Worm (Caenorhabditis elegans) whole organism, L4 larva: Measurements from ENCODE around the gene clec-157.

Experiments
- F26F4.8 ChIP-seq: fragments of 200-800 bp; sonication (Bioruptor generic); conservative IDR thresholded peaks from 2 replicates; pipeline ENCODE4 v1.3.6; 2022; ENCODE audit warnings: missing genetic modification characterization, missing compliant biosample characterization
- F37D6.2 ChIP-seq: sonication (generic microtip); optimal IDR thresholded peaks from 2 replicates; lab custom pipeline; 2016; ENCODE audit warnings: mild to moderate bottlenecking, missing genetic modification characterization, missing compliant biosample characterization
- F44E2.7 ChIP-seq: fragments of 200-800 bp; sonication (Bioruptor generic); IDR thresholded peaks from 2 replicates; pipeline ENCODE4 v2.1.2; 2022; ENCODE audit warnings: missing genetic modification characterization, missing compliant biosample characterization
- R02D3.7 ChIP-seq: fragments of 150-350 bp; sonication (generic microtip); optimal IDR thresholded peaks from 3 replicates; lab custom pipeline; 2014; ENCODE audit warnings: missing biosample characterization, missing genetic modification characterization
- T26A8.4 ChIP-seq: fragments of 200-800 bp; sonication (Bioruptor generic); IDR thresholded peaks from 2 replicates; pipeline ENCODE4 v1.3.6; 2022; ENCODE audit warnings: missing genetic modification characterization, missing compliant biosample characterization
- Y105C5A.15 ChIP-seq: fragments of 200-800 bp; sonication (Bioruptor generic); IDR thresholded peaks from 2 replicates; pipeline ENCODE4 v1.3.6; 2022; ENCODE audit warnings: missing genetic modification characterization, missing compliant biosample characterization
- Y48G9A.11 ChIP-seq: fragments of 200-800 bp; sonication (Bioruptor generic); IDR thresholded peaks from 2 replicates; pipeline ENCODE4 v1.3.6; 2022; ENCODE audit warnings: missing genetic modification reagents, missing genetic modification characterization, missing compliant biosample characterization
- ZK337.2 ChIP-seq: fragments of 200-800 bp; sonication (Bioruptor generic); IDR thresholded peaks from 2 replicates; pipeline ENCODE4 v1.3.6; 2022; ENCODE audit warnings: missing genetic modification reagents, missing genetic modification characterization, missing compliant biosample characterization
- aly-2 ChIP-seq: sonication (generic microtip); optimal IDR thresholded peaks from 2 replicates; lab custom pipeline; 2018; ENCODE audit warnings: missing biosample characterization, missing genetic modification characterization
- ceh-20 ChIP-seq: fragments of 200-800 bp; sonication (Bioruptor generic); IDR thresholded peaks from 2 replicates; pipeline ENCODE4 v1.3.6; 2022; ENCODE audit warnings: missing genetic modification reagents, missing genetic modification characterization, missing compliant biosample characterization
- ces-1 ChIP-seq: fragments of 150-350 bp; sonication (generic microtip); optimal IDR thresholded peaks from 4 replicates; lab custom pipeline; 2014; ENCODE audit warnings: missing biosample characterization, missing genetic modification reagents, missing genetic modification characterization
- daf-12 ChIP-seq: fragments of 150-350 bp; optimal IDR thresholded peaks from 2 replicates; lab custom pipeline; 2014; ENCODE audit warnings: missing biosample characterization, missing genetic modification reagents, missing genetic modification characterization
- daf-16 ChIP-seq, 3 experiments: sonication (generic microtip); optimal IDR thresholded peaks; 2 replicates each; lab custom pipeline; 2016 to 2017; ENCODE audit warnings: missing genetic modification characterization in 3 of 3, missing genetic modification reagents in 3 of 3, mild to moderate bottlenecking in 2 of 3, missing compliant biosample characterization in 2 of 3, missing biosample characterization in 1 of 3, moderate library complexity in 1 of 3
- dpl-1 ChIP-seq: fragments of 150-350 bp; optimal IDR thresholded peaks from 2 replicates; lab custom pipeline; 2014; ENCODE audit warnings: missing biosample characterization, missing genetic modification reagents, missing genetic modification characterization
- dve-1 ChIP-seq: sonication (generic microtip); optimal IDR thresholded peaks from 2 replicates; lab custom pipeline; 2017; ENCODE audit warnings: antibody characterized with exemption, mild to moderate bottlenecking, missing genetic modification characterization, missing compliant biosample characterization; ENCODE audit not compliant: insufficient read depth
- egl-27 ChIP-seq: sonication (generic microtip); optimal IDR thresholded peaks from 3 replicates; lab custom pipeline; 2017; ENCODE audit warnings: missing biosample characterization, missing genetic modification reagents, missing genetic modification characterization
- hlh-11 ChIP-seq: fragments of 200-800 bp; sonication (Bioruptor generic); optimal IDR thresholded peaks from 2 replicates; lab custom pipeline; 2018; ENCODE audit warnings: mild to moderate bottlenecking, missing genetic modification characterization, missing compliant biosample characterization
- hlh-30 ChIP-seq: sonication (generic microtip); optimal IDR thresholded peaks from 2 replicates; lab custom pipeline; 2017; ENCODE audit warnings: antibody characterized with exemption, mild to moderate bottlenecking, missing genetic modification characterization, missing compliant biosample characterization; ENCODE audit not compliant: insufficient read depth
- lin-13 ChIP-seq: fragments of 150-350 bp; optimal IDR thresholded peaks from 2 replicates; lab custom pipeline; 2014; ENCODE audit warnings: missing biosample characterization, missing genetic modification reagents, missing genetic modification characterization
- lin-15B ChIP-seq: fragments of 150-350 bp; sonication (generic microtip); optimal IDR thresholded peaks from 3 replicates; lab custom pipeline; 2014; ENCODE audit warnings: missing biosample characterization, missing genetic modification characterization
- lin-38 ChIP-seq: fragments of 200-800 bp; sonication (Bioruptor generic); IDR thresholded peaks from 2 replicates; pipeline ENCODE4 v1.3.6; 2022; ENCODE audit warnings: missing genetic modification reagents, missing genetic modification characterization, missing compliant biosample characterization
- lin-39 ChIP-seq: fragments of 150-350 bp; optimal IDR thresholded peaks from 2 replicates; lab custom pipeline; 2014; ENCODE audit warnings: missing biosample characterization, missing genetic modification reagents, missing genetic modification characterization
- lir-3 ChIP-seq: sonication (generic microtip); optimal IDR thresholded peaks from 2 replicates; lab custom pipeline; 2016; ENCODE audit warnings: mild to moderate bottlenecking, missing genetic modification characterization, missing compliant biosample characterization
- madf-5 ChIP-seq, 2 experiments: fragments of 200-800 bp; sonication (Bioruptor generic); IDR thresholded peaks; 2 replicates each; pipeline ENCODE4 v1.3.6; 2022; ENCODE audit warnings: missing compliant biosample characterization in 2 of 2, missing genetic modification characterization in 2 of 2
- madf-9 ChIP-seq: fragments of 200-800 bp; sonication (Bioruptor generic); conservative IDR thresholded peaks from 2 replicates; pipeline ENCODE4 v1.3.6; 2022; ENCODE audit warnings: missing genetic modification reagents, missing genetic modification characterization, missing compliant biosample characterization
- mes-2 ChIP-seq: sonication (generic microtip); optimal IDR thresholded peaks from 2 replicates; lab custom pipeline; 2016; ENCODE audit warnings: missing genotype, mild to moderate bottlenecking, missing genetic modification characterization, missing compliant biosample characterization; ENCODE audit not compliant: poor library complexity, severe bottlenecking
- mxl-2 ChIP-seq: fragments of 200-800 bp; sonication (Bioruptor generic); conservative IDR thresholded peaks from 2 replicates; pipeline ENCODE4 v1.3.6; 2022; ENCODE audit warnings: missing genetic modification reagents, missing genetic modification characterization, missing compliant biosample characterization
- mxl-3 ChIP-seq: fragments of 200-800 bp; sonication (Bioruptor generic); optimal IDR thresholded peaks from 2 replicates; lab custom pipeline; 2018; ENCODE audit warnings: mild to moderate bottlenecking, missing genetic modification characterization, missing compliant biosample characterization
- nhr-237 ChIP-seq: sonication (generic microtip); optimal IDR thresholded peaks from 2 replicates; lab custom pipeline; 2017; ENCODE audit warnings: missing biosample characterization, missing genetic modification characterization
- nhr-25 ChIP-seq: sonication (generic microtip); optimal IDR thresholded peaks from 2 replicates; lab custom pipeline; 2017; ENCODE audit warnings: missing genetic modification characterization, mild to moderate bottlenecking, missing compliant biosample characterization, antibody characterized with exemption, moderate library complexity, borderline replicate concordance; ENCODE audit not compliant: insufficient read depth
- nhr-42 ChIP-seq: fragments of 200-800 bp; sonication (Bioruptor generic); IDR thresholded peaks from 2 replicates; pipeline ENCODE4 v1.3.6; 2022; ENCODE audit warnings: missing genetic modification characterization, missing compliant biosample characterization
- nhr-48 ChIP-seq: sonication (generic microtip); optimal IDR thresholded peaks from 2 replicates; lab custom pipeline; 2016; ENCODE audit warnings: mild to moderate bottlenecking, missing genetic modification characterization, missing compliant biosample characterization
- nhr-76 ChIP-seq: fragments of 150-350 bp; optimal IDR thresholded peaks from 2 replicates; lab custom pipeline; 2014; ENCODE audit warnings: missing biosample characterization, missing genetic modification characterization
- pqm-1 ChIP-seq: sonication (generic microtip); optimal IDR thresholded peaks from 2 replicates; lab custom pipeline; 2017; ENCODE audit warnings: missing biosample characterization, missing genetic modification characterization
- skn-1 ChIP-seq: fragments of 150-350 bp; optimal IDR thresholded peaks from 2 replicates; lab custom pipeline; 2014; ENCODE audit warnings: missing biosample characterization, missing genetic modification characterization
- snpc-1.2 ChIP-seq: fragments of 200-800 bp; sonication (Bioruptor generic); IDR thresholded peaks from 2 replicates; pipeline ENCODE4 v1.3.6; 2022; ENCODE audit warnings: missing genetic modification reagents, missing genetic modification characterization, missing compliant biosample characterization
- spr-1 ChIP-seq: sonication (generic microtip); optimal IDR thresholded peaks from 2 replicates; lab custom pipeline; 2016; ENCODE audit warnings: mild to moderate bottlenecking, missing genetic modification characterization, missing compliant biosample characterization
- tra-1 ChIP-seq: fragments of 200-800 bp; sonication (Bioruptor generic); IDR thresholded peaks from 2 replicates; pipeline ENCODE4 v1.3.6; 2022; ENCODE audit warnings: missing genetic modification reagents, missing genetic modification characterization, missing compliant biosample characterization
- unc-62 ChIP-seq, 3 experiments: fragments of 150-350 bp in 1 of 3; sonication (generic microtip); optimal IDR thresholded peaks in 2 of 3; peaks in 1 of 3; 1 replicate in 1 of 3; 2 replicates in 2 of 3; lab custom pipeline; 2014 to 2017; ENCODE audit warnings: missing biosample characterization in 3 of 3, missing genetic modification characterization in 3 of 3, missing genetic modification reagents in 3 of 3, missing genotype in 1 of 3
- vab-7 ChIP-seq: fragments of 200-800 bp; sonication (Bioruptor generic); IDR thresholded peaks from 2 replicates; pipeline ENCODE4 v1.3.6; 2022; ENCODE audit warnings: missing genetic modification reagents, missing genetic modification characterization, missing compliant biosample characterization
- zfp-2 ChIP-seq: sonication (generic microtip); optimal IDR thresholded peaks from 2 replicates; lab custom pipeline; 2016; ENCODE audit warnings: mild to moderate bottlenecking, missing genetic modification characterization, missing compliant biosample characterization
- zfp-3 ChIP-seq: fragments of 200-800 bp; sonication (Bioruptor generic); conservative IDR thresholded peaks from 2 replicates; pipeline ENCODE4 v1.3.6; 2022; ENCODE audit warnings: missing genetic modification reagents, missing genetic modification characterization, missing compliant biosample characterization
- zip-11 ChIP-seq: fragments of 200-800 bp; sonication (Bioruptor generic); IDR thresholded peaks from 2 replicates; pipeline ENCODE4 v1.3.6; 2022; ENCODE audit warnings: missing genetic modification characterization, missing compliant biosample characterization
- ztf-7 ChIP-seq: fragments of 150-350 bp; optimal IDR thresholded peaks from 2 replicates; lab custom pipeline; 2014; ENCODE audit warnings: missing biosample characterization, missing genetic modification characterization

clec-157 gene

ce11 chrIII:4829440-4829839, 14.8 kb downstream of the clec-157 start, which contains the start of gene F26A1.9:
TSS of gene F26A1.9 (minus strand) at chrIII:4829540.
- TF ChIP-seq lin-13 (no peak), zip-11 (no peak), F37D6.2 (tag; lab: Kevin White, UChicago) (no peak), lin-15B (no peak), spr-1 (tag; lab: Kevin White, UChicago) (no peak), nhr-237 (tag; lab: Kevin White, UChicago) (no peak), F44E2.7 (no peak), R02D3.7 (tag; lab: Kevin White, UChicago) (no peak), pqm-1 (tag; lab: Kevin White, UChicago) (no peak), zfp-3 (GFP tag; lab: Robert Waterston, UW) (no peak), lin-38 (GFP tag; lab: Robert Waterston, UW) (no peak), unc-62 (GFP tag; optimal IDR thresholded peaks at IDR 0.05 in 1 of 2; lab: Kevin White, UChicago) (no peak), unc-62 (tag; optimal IDR thresholded peaks at IDR 0.05; lab: Kevin White, UChicago) (no peak), madf-5 (GFP tag; IDR thresholded peaks at IDR 0.05; lab: Robert Waterston, UW) (no peak), mxl-2 (no peak), skn-1 (no peak), zfp-2 (tag; lab: Kevin White, UChicago) (no peak), nhr-48 (tag; lab: Kevin White, UChicago) (no peak), ceh-20 (GFP tag; lab: Robert Waterston, UW) (no peak)

- TF ChIP-seq vab-7 (GFP tag; lab: Robert Waterston, UW): no peak
- TF ChIP-seq dve-1 (tag; lab: Kevin White, UChicago): no peak
- TF ChIP-seq aly-2 (tag; lab: Kevin White, UChicago): no peak
- no peak for TF ChIP-seq nhr-25 (tag; lab: Kevin White, UChicago)
- no peak for TF ChIP-seq ztf-7 (tag; lab: Kevin White, UChicago)
- TF ChIP-seq madf-9 (GFP tag; lab: Robert Waterston, UW): no peak
- TF ChIP-seq snpc-1.2 (GFP tag; lab: Robert Waterston, UW): no peak
- no peak for TF ChIP-seq mxl-3 (GFP tag; lab: Kevin White, UChicago)
- TF ChIP-seq egl-27 (tag; lab: Kevin White, UChicago): no peak
- TF ChIP-seq ZK337.2 (GFP tag; lab: Robert Waterston, UW): no peak
Observed at ce11 chrIII:4826606-4827005, 17.6 kb downstream of the clec-157 start, which contains the start of gene F26A1.3. TSS of gene F26A1.3 (plus strand) at chrIII:4826906.

DNA sequence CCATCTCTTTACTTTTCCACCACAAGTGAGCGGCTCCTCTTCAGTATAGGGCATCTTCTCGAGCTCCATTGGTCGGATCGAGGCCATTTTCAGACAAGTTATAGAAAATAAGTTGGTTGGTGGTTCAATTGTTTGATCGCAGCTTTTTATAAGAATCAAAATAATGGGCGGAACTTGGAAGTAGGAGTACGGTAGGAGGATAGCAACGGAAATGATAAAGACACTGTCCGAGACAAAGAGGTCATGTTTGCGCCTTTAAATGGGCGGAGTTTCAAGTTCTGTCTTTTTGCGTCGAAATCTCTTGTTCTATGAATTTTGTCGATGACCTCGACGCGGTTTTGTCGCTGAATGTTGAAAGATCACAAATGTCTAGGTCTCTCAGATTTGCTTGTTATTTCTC, 22.1 kb downstream of the clec-157 start, which contains the start of gene F26A1.8:
F26A1.8 (minus strand) TSS at position 101 of the 400 bp plus-strand sequence.
- TF ChIP-seq lin-39 (tag; lab: Kevin White, UChicago) (no peak), skn-1 (no peak), Y105C5A.15 (GFP tag; lab: Robert Waterston, UW) (no peak)

DNA sequence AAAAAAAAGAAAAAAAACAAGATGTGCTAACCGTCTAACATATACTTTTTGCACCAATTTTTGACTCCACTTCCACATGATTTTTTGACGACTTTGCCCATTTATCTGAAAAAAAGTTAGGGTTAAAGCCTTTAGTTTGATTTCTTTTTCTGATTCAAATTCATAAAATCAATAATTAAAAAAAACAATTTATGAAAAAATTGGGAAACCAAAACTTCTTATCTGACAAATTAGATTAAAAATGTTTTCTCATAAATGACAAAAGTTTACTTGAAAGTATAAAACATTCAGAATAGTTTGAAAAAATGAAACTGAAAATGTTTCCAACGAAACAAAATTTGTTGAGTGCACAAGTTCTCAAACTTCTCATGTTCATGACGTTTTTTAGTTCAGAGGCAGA, 24.4 kb downstream of the clec-157 start, which contains the start of gene F26A1.7:
F26A1.7 (minus strand) TSS at position 101 of the 400 bp plus-strand sequence.
- TF ChIP-seq daf-16 (GFP tag; optimal IDR thresholded peaks at IDR 0.05; lab: Kevin White, UChicago) (no peak), daf-16 (tag; optimal IDR thresholded peaks at IDR 0.05; lab: Kevin White, UChicago) (no peak), T26A8.4 (GFP tag; lab: Robert Waterston, UW) (no peak), ZK337.2 (GFP tag; lab: Robert Waterston, UW) (no peak)

ce11 chrIII:4817240-4817639, 27.0 kb downstream of the clec-157 start, which contains the start of gene F26A1.4:
TSS of gene F26A1.4 (plus strand) at chrIII:4817540.
- no peak for TF ChIP-seq mes-2 (tag; lab: Kevin White, UChicago)
- TF ChIP-seq mxl-3 (GFP tag; lab: Kevin White, UChicago): no peak
- no peak for TF ChIP-seq dpl-1 (GFP tag; lab: Kevin White, UChicago)
- no peak for TF ChIP-seq ces-1 (GFP tag; lab: Kevin White, UChicago)
- no peak for TF ChIP-seq nhr-76
- TF ChIP-seq hlh-30 (tag; lab: Kevin White, UChicago): no peak
- TF ChIP-seq madf-9 (GFP tag; lab: Robert Waterston, UW): no peak
- no peak for TF ChIP-seq F26F4.8
- TF ChIP-seq daf-12: no peak
- no peak for TF ChIP-seq nhr-42 (GFP tag; lab: Robert Waterston, UW)
- no peak for TF ChIP-seq hlh-11 (tag; lab: Kevin White, UChicago)
- no peak for TF ChIP-seq lir-3
- no peak for TF ChIP-seq tra-1 (GFP tag; lab: Robert Waterston, UW)
- no peak for TF ChIP-seq Y48G9A.11 (GFP tag; lab: Robert Waterston, UW)
- no peak for TF ChIP-seq R02D3.7 (tag; lab: Kevin White, UChicago)
- TF ChIP-seq, all 104 proteins: peak for 0
